Fruit fly (Drosophila melanogaster) whole organism, wandering third instar larva: Measurements from ENCODE around the gene dome.

ENCODE experiments used
- Abd-B ChIP-seq: fragments of >200 bp; optimal IDR thresholded peaks from 2 replicates; lab custom pipeline; 2017; ENCODE audit warnings: missing biosample characterization, missing genetic modification characterization
- CG9705 ChIP-seq: fragments of 200-800 bp; sonication (Bioruptor generic); optimal IDR thresholded peaks from 2 replicates; lab custom pipeline; 2018; ENCODE audit warnings: missing biosample characterization, mild to moderate bottlenecking, missing genetic modification characterization
- CrebA ChIP-seq: fragments of 200-800 bp; sonication (Bioruptor generic); optimal IDR thresholded peaks from 2 replicates; lab custom pipeline; 2016; ENCODE audit warnings: missing biosample characterization, mild to moderate bottlenecking, missing genetic modification characterization, borderline replicate concordance
- Dfd ChIP-seq: fragments of >200 bp; optimal IDR thresholded peaks from 2 replicates; lab custom pipeline; 2017; ENCODE audit warnings: missing biosample characterization, missing genetic modification characterization
- Dif ChIP-seq: fragments of 200-275, 200-300 bp; sonication (Bioruptor generic); optimal IDR thresholded peaks from 2 replicates; lab custom pipeline; 2018; ENCODE audit warnings: missing biosample characterization, missing genetic modification characterization; ENCODE audit not compliant: partially characterized antibody
- GATAd ChIP-seq: sonication (Bioruptor generic); optimal IDR thresholded peaks from 2 replicates; lab custom pipeline; 2016; ENCODE audit warnings: missing biosample characterization, missing genetic modification characterization
- HLH106 ChIP-seq: fragments of 200-800 bp; optimal IDR thresholded peaks from 3 replicates; lab custom pipeline; 2019; ENCODE audit warnings: missing biosample characterization, mild to moderate bottlenecking, missing genetic modification characterization, moderate library complexity
- Hnf4 ChIP-seq: fragments of 200-800 bp; sonication (Bioruptor generic); optimal IDR thresholded peaks from 2 replicates; lab custom pipeline; 2016; ENCODE audit warnings: missing biosample characterization, mild to moderate bottlenecking, missing genetic modification characterization
- Hr78 ChIP-seq: fragments of >200 bp; optimal IDR thresholded peaks from 2 replicates; lab custom pipeline; 2017; ENCODE audit warnings: missing biosample characterization, missing genetic modification characterization
- Hr83 ChIP-seq: fragments of 200-300 bp; sonication (Bioruptor generic); optimal IDR thresholded peaks from 2 replicates; lab custom pipeline; 2016; ENCODE audit warnings: missing biosample characterization, mild to moderate bottlenecking, missing genetic modification characterization, moderate library complexity; ENCODE audit not compliant: poor library complexity, severe bottlenecking
- Jra ChIP-seq: sonication (Bioruptor generic); optimal IDR thresholded peaks from 2 replicates; lab custom pipeline; 2016; ENCODE audit warnings: missing biosample characterization, missing genetic modification characterization
- Mio ChIP-seq: sonication (Bioruptor generic); optimal IDR thresholded peaks from 2 replicates; lab custom pipeline; 2016; ENCODE audit warnings: missing biosample characterization, missing genetic modification characterization
- Myc ChIP-seq: fragments of >200 bp; optimal IDR thresholded peaks from 2 replicates; lab custom pipeline; 2017
- OdsH ChIP-seq: fragments of 200-800 bp; sonication (Bioruptor generic); optimal IDR thresholded peaks from 2 replicates; lab custom pipeline; 2016; ENCODE audit warnings: missing biosample characterization, mild to moderate bottlenecking, missing genetic modification characterization
- Rel ChIP-seq, 2 experiments: fragments of 200-800 bp; sonication (Bioruptor generic) in 1 of 2; optimal IDR thresholded peaks; 2 replicates in 1 of 2; 3 replicates in 1 of 2; lab custom pipeline; 2016 to 2019; ENCODE audit warnings: mild to moderate bottlenecking in 2 of 2, missing biosample characterization in 2 of 2, missing genetic modification characterization in 2 of 2, moderate library complexity in 1 of 2
- Sp1 ChIP-seq: fragments of 200-800 bp; sonication (Bioruptor generic); optimal IDR thresholded peaks from 3 replicates; lab custom pipeline; 2019; ENCODE audit warnings: missing biosample characterization, mild to moderate bottlenecking, missing genetic modification characterization, moderate library complexity
- Vsx2 ChIP-seq: fragments of 200-300, 225-300 bp; sonication (Bioruptor generic); optimal IDR thresholded peaks from 2 replicates; lab custom pipeline; 2018; ENCODE audit warnings: missing biosample characterization, missing genetic modification characterization; ENCODE audit not compliant: partially characterized antibody
- br ChIP-seq: fragments of 200-800 bp; sonication (Bioruptor generic); optimal IDR thresholded peaks from 2 replicates; lab custom pipeline; 2016; ENCODE audit warnings: missing biosample characterization, missing genetic modification characterization
- brk ChIP-seq: fragments of 200-800 bp; sonication (Bioruptor generic); optimal IDR thresholded peaks from 2 replicates; lab custom pipeline; 2016; ENCODE audit warnings: missing biosample characterization, mild to moderate bottlenecking, missing genetic modification characterization
- dl ChIP-seq, 2 experiments: fragments of 175-275, 200-275 bp in 1 of 2; fragments of 200-275 bp in 1 of 2; sonication (Bioruptor generic); optimal IDR thresholded peaks; lab custom pipeline; 2018; ENCODE audit warnings: mild to moderate bottlenecking in 2 of 2, missing biosample characterization in 2 of 2, missing genetic modification characterization in 2 of 2, moderate library complexity in 2 of 2; ENCODE audit not compliant: partially characterized antibody in 2 of 2, insufficient read depth in 1 of 2
- dmrt93B ChIP-seq: fragments of 200-800 bp; sonication (Bioruptor generic); optimal IDR thresholded peaks from 2 replicates; lab custom pipeline; 2018; ENCODE audit warnings: missing biosample characterization, mild to moderate bottlenecking, missing genetic modification characterization
- dsf ChIP-seq: sonication (Bioruptor generic); optimal IDR thresholded peaks from 2 replicates; lab custom pipeline; 2016; ENCODE audit warnings: missing biosample characterization, missing genetic modification characterization, borderline replicate concordance
- ey ChIP-seq: fragments of 200-800 bp; sonication (Bioruptor generic); optimal IDR thresholded peaks from 2 replicates; lab custom pipeline; 2016; ENCODE audit warnings: missing biosample characterization, missing genetic modification characterization
- foxo ChIP-seq, 2 experiments: fragments of 200-800 bp; sonication (Bioruptor generic); optimal IDR thresholded peaks; 2 replicates in 1 of 2; 3 replicates in 1 of 2; lab custom pipeline; 2016 to 2017; ENCODE audit warnings: missing biosample characterization in 2 of 2, missing genetic modification characterization in 2 of 2
- fru ChIP-seq: fragments of 200-800 bp; sonication (Bioruptor generic); optimal IDR thresholded peaks from 3 replicates; lab custom pipeline; 2016; ENCODE audit warnings: missing biosample characterization, mild to moderate bottlenecking, missing genetic modification characterization
- h ChIP-seq: fragments of 200-800 bp; sonication (Bioruptor generic); optimal IDR thresholded peaks from 3 replicates; lab custom pipeline; 2016; ENCODE audit warnings: missing biosample characterization, mild to moderate bottlenecking, missing genetic modification characterization
- jim ChIP-seq: fragments of 175-275, 200-325 bp; sonication (Bioruptor generic); optimal IDR thresholded peaks from 2 replicates; lab custom pipeline; 2016; ENCODE audit warnings: missing biosample characterization, mild to moderate bottlenecking, missing genetic modification characterization
- lola ChIP-seq: fragments of >200 bp; optimal IDR thresholded peaks from 2 replicates; lab custom pipeline; 2017; ENCODE audit warnings: missing biosample characterization, missing genetic modification characterization
- pan ChIP-seq: fragments of >200 bp; optimal IDR thresholded peaks from 2 replicates; lab custom pipeline; 2017
- psq ChIP-seq: fragments of 200-800 bp; sonication (Bioruptor generic); optimal IDR thresholded peaks from 3 replicates; lab custom pipeline; 2017; ENCODE audit warnings: missing biosample characterization, mild to moderate bottlenecking, missing genetic modification characterization, moderate library complexity
- sage ChIP-seq: fragments of 200-800 bp; sonication (Bioruptor generic); optimal IDR thresholded peaks from 2 replicates; lab custom pipeline; 2016; ENCODE audit warnings: missing biosample characterization, mild to moderate bottlenecking, missing genetic modification characterization
- sv ChIP-seq: fragments of 200-800 bp; sonication (Bioruptor generic); optimal IDR thresholded peaks from 3 replicates; lab custom pipeline; 2016; ENCODE audit warnings: missing biosample characterization, missing genetic modification characterization
- tai ChIP-seq: sonication (Bioruptor generic); optimal IDR thresholded peaks from 2 replicates; lab custom pipeline; 2016; ENCODE audit warnings: missing biosample characterization, missing genetic modification characterization
- woc ChIP-seq: sonication (Bioruptor generic); optimal IDR thresholded peaks from 2 replicates; lab custom pipeline; 2016; ENCODE audit warnings: missing biosample characterization, mild to moderate bottlenecking, missing genetic modification characterization

The dome gene

DNA sequence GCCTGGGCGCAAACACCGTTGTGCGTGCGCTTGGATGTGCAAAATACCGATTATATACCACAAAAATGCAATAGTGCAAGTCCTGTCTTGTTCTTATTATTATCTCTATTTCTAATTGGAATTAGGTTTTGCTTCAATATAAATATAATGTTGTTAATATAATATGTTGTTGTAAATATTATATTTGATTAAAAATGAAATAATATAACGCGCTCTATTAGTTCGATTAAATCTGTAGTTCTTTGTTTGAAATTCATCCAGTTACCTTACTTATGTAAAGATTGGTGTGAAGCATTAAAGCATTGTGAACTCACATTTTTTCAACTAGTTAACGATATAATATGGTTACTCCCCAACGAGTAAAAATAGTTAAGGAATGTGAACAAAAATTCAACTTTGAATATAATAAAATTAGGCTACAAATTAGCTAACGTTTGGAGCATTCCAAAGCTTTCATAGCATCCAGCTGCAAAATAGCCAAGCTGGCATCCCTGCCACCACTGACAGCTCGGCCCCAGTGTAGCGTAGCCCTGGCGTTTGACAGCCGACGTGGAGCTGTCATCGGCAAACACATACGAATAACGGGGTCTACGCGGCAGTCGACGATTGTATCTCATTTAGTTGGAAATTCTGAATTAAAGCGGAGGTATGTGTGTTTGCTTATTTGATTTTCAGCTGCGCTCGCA, 40.4 kb downstream of the dome start, which contains the start of the genes CG12237 and Sec61gamma:
Gene CG12237, minus strand, starts transcription at position 51 of the 686 bp plus-strand sequence.
Gene Sec61gamma, plus strand, starts transcription at position 509 of the 686 bp plus-strand sequence.
- no peak for TF ChIP-seq dl (GFP tag; optimal IDR thresholded peaks at IDR 0.05; lab: Kevin White, UChicago; ENCODE audit: insufficient read depth in 1 of 2, partially characterized antibody in 2 of 2)
- no peak for TF ChIP-seq Vsx2
- TF ChIP-seq Hr78 (GFP tag; lab: Kevin White, UChicago) = no peak
- no peak for TF ChIP-seq Mio (GFP tag; lab: Kevin White, UChicago)
- TF ChIP-seq Sp1 (GFP tag; lab: Kevin White, UChicago) = peak; percentile 45
- TF ChIP-seq psq (GFP tag; lab: Kevin White, UChicago) = no peak
- no peak for TF ChIP-seq Hr83 (GFP tag; lab: Kevin White, UChicago)
- no peak for TF ChIP-seq h (GFP tag; lab: Kevin White, UChicago)
- no peak for TF ChIP-seq GATAd
- no peak for TF ChIP-seq fru (GFP tag; lab: Kevin White, UChicago)
- no peak for TF ChIP-seq foxo (GFP tag; optimal IDR thresholded peaks at IDR 0.05; lab: Kevin White, UChicago)
- TF ChIP-seq sv = peak; percentile 8
- no peak for TF ChIP-seq OdsH (GFP tag; lab: Kevin White, UChicago)
- TF ChIP-seq woc (GFP tag; lab: Kevin White, UChicago) = peak; percentile 74
- no peak for TF ChIP-seq dmrt93B (GFP tag; lab: Kevin White, UChicago)
- TF ChIP-seq Myc = peak; percentile 94
- TF ChIP-seq ey (GFP tag; lab: Kevin White, UChicago) = no peak
- TF ChIP-seq CG9705 = no peak
- no peak for TF ChIP-seq Abd-B (GFP tag; lab: Kevin White, UChicago)
- no peak for TF ChIP-seq tai (GFP tag; lab: Kevin White, UChicago)
- TF ChIP-seq sage (GFP tag; lab: Kevin White, UChicago) = no peak
- TF ChIP-seq HLH106 = no peak
- no peak for TF ChIP-seq pan (lab: Kevin White, UChicago)
- no peak for TF ChIP-seq br (GFP tag; lab: Kevin White, UChicago)
- no peak for TF ChIP-seq Jra (GFP tag; lab: Kevin White, UChicago)
- TF ChIP-seq Dif (GFP tag; lab: Kevin White, UChicago) = peak; percentile 46
- no peak for TF ChIP-seq lola
- TF ChIP-seq dsf (GFP tag; lab: Kevin White, UChicago) = no peak
- no peak for TF ChIP-seq Dfd
- TF ChIP-seq Rel (GFP tag; optimal IDR thresholded peaks at IDR 0.05; lab: Kevin White, UChicago) = no peak
- peak; percentile 49 for TF ChIP-seq Rel (tag; optimal IDR thresholded peaks at IDR 0.05; lab: Kevin White, UChicago)
- TF ChIP-seq CrebA (GFP tag; lab: Kevin White, UChicago) = no peak

DNA sequence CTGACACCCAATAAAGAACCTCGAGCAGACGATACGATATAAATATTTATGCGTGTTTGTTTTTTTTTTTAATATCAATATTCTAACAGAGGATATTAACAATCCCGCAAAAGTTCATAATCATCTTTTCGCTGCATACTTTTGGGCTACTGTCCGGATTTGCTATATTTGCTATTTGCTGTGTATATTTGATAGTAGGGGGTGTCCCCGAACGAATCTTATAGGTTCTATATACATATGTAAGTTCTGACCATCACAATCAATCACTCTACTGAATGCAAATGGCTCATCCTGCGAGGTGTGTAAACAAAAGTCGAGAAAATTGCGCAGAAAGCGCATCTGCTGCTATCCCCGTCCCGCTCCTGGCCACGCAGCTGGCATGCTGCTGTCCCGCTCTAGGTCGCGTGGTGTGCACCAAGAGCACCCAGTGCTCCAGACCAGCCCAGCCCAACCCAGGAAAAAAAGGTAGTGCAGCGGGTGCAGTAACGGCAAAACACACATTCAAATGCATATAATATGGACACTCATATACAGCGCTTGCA, 42.5 kb downstream of the dome start:
- TF ChIP-seq Abd-B (GFP tag; lab: Kevin White, UChicago) (no peak), jim (GFP tag; lab: Kevin White, UChicago) (no peak), Hr78 (GFP tag; lab: Kevin White, UChicago) (no peak), brk (GFP tag; lab: Kevin White, UChicago) (no peak), Dif (GFP tag; lab: Kevin White, UChicago) (no peak), Hnf4 (GFP tag; lab: Kevin White, UChicago) (no peak), Rel (GFP tag; optimal IDR thresholded peaks at IDR 0.05; lab: Kevin White, UChicago) (no peak), Rel (tag; optimal IDR thresholded peaks at IDR 0.05; lab: Kevin White, UChicago) (peak; percentile 98), GATAd (no peak), Sp1 (GFP tag; lab: Kevin White, UChicago) (no peak), sv (no peak), CG9705 (no peak), dmrt93B (GFP tag; lab: Kevin White, UChicago) (no peak), foxo (GFP tag; optimal IDR thresholded peaks at IDR 0.05; lab: Kevin White, UChicago) (no peak), Myc (peak; percentile 50)
- TF ChIP-seq, all 38 proteins: peak for 2
